Fruit fly (Drosophila melanogaster) whole organism, embryonic: ENCODE data around the gene CG6610.

Experiments
- Atf6 ChIP-seq: fragments of 200-800 bp; sonication (Bioruptor generic); IDR thresholded peaks from 2 replicates; pipeline ENCODE4 v1.3.6; 2022; ENCODE audit warnings: missing biosample characterization, missing genetic modification characterization
- Bdp1 ChIP-seq: fragments of 200-800 bp; sonication (Bioruptor generic); optimal IDR thresholded peaks from 3 replicates; lab custom pipeline; 2016; ENCODE audit warnings: missing biosample characterization, missing genetic modification characterization
- BtbVII ChIP-seq: fragments of 200-800 bp; sonication (Bioruptor generic); optimal IDR thresholded peaks from 3 replicates; lab custom pipeline; 2017; ENCODE audit warnings: missing biosample characterization, mild to moderate bottlenecking, missing genetic modification characterization
- CG10565 ChIP-seq: fragments of 200-800 bp; sonication (Bioruptor generic); optimal IDR thresholded peaks from 3 replicates; lab custom pipeline; 2016; ENCODE audit warnings: missing biosample characterization, mild to moderate bottlenecking, missing genetic modification characterization
- CG10654 ChIP-seq: fragments of 200-800 bp; sonication (Bioruptor generic); optimal IDR thresholded peaks from 2 replicates; lab custom pipeline; 2016; ENCODE audit warnings: missing biosample characterization, missing genetic modification characterization
- CG11247 ChIP-seq: fragments of 200-800 bp; sonication (Bioruptor generic); IDR thresholded peaks from 2 replicates; pipeline ENCODE4 v1.3.6; 2022; ENCODE audit warnings: missing biosample characterization, missing genetic modification characterization
- CG1233 ChIP-seq: fragments of 200-800 bp; sonication (Bioruptor generic); optimal IDR thresholded peaks from 4 replicates; lab custom pipeline; 2018; ENCODE audit warnings: missing biosample characterization, mild to moderate bottlenecking, missing genetic modification characterization
- CG13287 ChIP-seq: fragments of 200-800 bp; sonication (Bioruptor generic); IDR thresholded peaks from 2 replicates; pipeline ENCODE4 v1.3.6; 2022; ENCODE audit warnings: missing biosample characterization, missing genetic modification characterization; ENCODE audit not compliant: partially characterized antibody
- CG14014 ChIP-seq: fragments of 200-800 bp; sonication (Bioruptor generic); IDR thresholded peaks from 2 replicates; pipeline ENCODE4 v1.3.6; 2022; ENCODE audit warnings: missing biosample characterization, missing genetic modification characterization
- CG14860 ChIP-seq: fragments of 200-800 bp; sonication (Bioruptor generic); IDR thresholded peaks from 3 replicates; pipeline ENCODE4 v1.3.6; 2022; ENCODE audit warnings: missing biosample characterization, missing genetic modification characterization; ENCODE audit not compliant: partially characterized antibody
- CG1529 ChIP-seq: fragments of 200-800 bp; sonication (Bioruptor generic); optimal IDR thresholded peaks from 3 replicates; lab custom pipeline; 2018; ENCODE audit warnings: missing biosample characterization, missing genetic modification characterization
- CG31224 ChIP-seq: fragments of 200-800 bp; sonication (Bioruptor generic); IDR thresholded peaks from 2 replicates; pipeline ENCODE4 v1.3.6; 2022; ENCODE audit warnings: missing biosample characterization, missing genetic modification characterization
- CG3163 ChIP-seq: fragments of 200-800 bp; sonication (Bioruptor generic); optimal IDR thresholded peaks from 3 replicates; lab custom pipeline; 2016; ENCODE audit warnings: missing biosample characterization, missing genetic modification characterization
- CG4854 ChIP-seq: fragments of 200-800 bp; sonication (Bioruptor generic); optimal IDR thresholded peaks from 2 replicates; lab custom pipeline; 2016; ENCODE audit warnings: missing biosample characterization, missing genetic modification characterization, inconsistent platforms
- CG7556 ChIP-seq: fragments of 200-800 bp; sonication (Bioruptor generic); optimal IDR thresholded peaks from 2 replicates; lab custom pipeline; 2017; ENCODE audit warnings: missing biosample characterization, mild to moderate bottlenecking, missing genetic modification characterization
- CG9876 ChIP-seq: fragments of 200-800 bp; sonication (Bioruptor generic); optimal IDR thresholded peaks from 2 replicates; lab custom pipeline; 2016; ENCODE audit warnings: missing biosample characterization, missing genetic modification characterization
- Gug ChIP-seq: fragments of 200-800 bp; sonication (Bioruptor generic); IDR thresholded peaks from 4 replicates; pipeline ENCODE4 v1.3.6; 2022; ENCODE audit warnings: missing biosample characterization, missing genetic modification characterization
- HmgD ChIP-seq: fragments of 200-800 bp; sonication (Bioruptor generic); optimal IDR thresholded peaks from 3 replicates; lab custom pipeline; 2016; ENCODE audit warnings: missing biosample characterization, missing genetic modification characterization
- Hmr ChIP-seq: fragments of 200-800 bp; sonication (Bioruptor generic); optimal IDR thresholded peaks from 3 replicates; lab custom pipeline; 2017; ENCODE audit warnings: mild to moderate bottlenecking, missing biosample characterization, missing genetic modification reagents, missing genetic modification characterization
- Hr3 ChIP-seq: fragments of 200-800 bp; sonication (Bioruptor generic); optimal IDR thresholded peaks from 3 replicates; lab custom pipeline; 2016; ENCODE audit warnings: missing biosample characterization, missing genetic modification characterization
- Hr51 ChIP-seq, 2 experiments: fragments of 200-800 bp; sonication (Bioruptor generic); optimal IDR thresholded peaks; 2 replicates in 1 of 2; 3 replicates in 1 of 2; lab custom pipeline; 2016 to 2018; ENCODE audit warnings: missing biosample characterization in 2 of 2, missing genetic modification characterization in 2 of 2, mild to moderate bottlenecking in 1 of 2, moderate library complexity in 1 of 2
- Kr ChIP-seq: fragments of 200-800 bp; sonication (Bioruptor generic); optimal IDR thresholded peaks from 2 replicates; lab custom pipeline; 2017; ENCODE audit warnings: missing biosample characterization, mild to moderate bottlenecking, missing genetic modification characterization
- Med ChIP-seq: fragments of 200-800 bp; sonication (Bioruptor generic); peaks from one replicate; lab custom pipeline; 2016; ENCODE audit warnings: missing biosample characterization, missing genetic modification characterization, mild to moderate bottlenecking, inconsistent platforms, moderate library complexity
- Oaz ChIP-seq: fragments of 200-800 bp; sonication (Bioruptor generic); IDR thresholded peaks from 2 replicates; pipeline ENCODE4 v1.3.6; 2022; ENCODE audit warnings: missing biosample characterization, missing genetic modification characterization
- Rfx ChIP-seq: fragments of 200-800 bp; sonication (Bioruptor generic); IDR thresholded peaks from 2 replicates; pipeline ENCODE4 v1.3.6; 2022; ENCODE audit warnings: missing biosample characterization, missing genetic modification characterization
- az2 ChIP-seq: fragments of 200-800 bp; sonication (Bioruptor generic); optimal IDR thresholded peaks from 3 replicates; lab custom pipeline; 2016; ENCODE audit warnings: missing biosample characterization, missing genetic modification characterization
- cato ChIP-seq: fragments of 200-800 bp; sonication (Bioruptor generic); optimal IDR thresholded peaks from 2 replicates; lab custom pipeline; 2016; ENCODE audit warnings: missing biosample characterization, missing genetic modification characterization, borderline replicate concordance
- cwo ChIP-seq: fragments of 200-800 bp; sonication (Bioruptor generic); optimal IDR thresholded peaks from 3 replicates; lab custom pipeline; 2017; ENCODE audit warnings: missing biosample characterization, missing genetic modification characterization, mild to moderate bottlenecking, moderate library complexity, missing genetic modification reagents
- dpn ChIP-seq, 2 experiments: fragments of 200-800 bp; sonication (Bioruptor generic); optimal IDR thresholded peaks; 3 replicates each; lab custom pipeline; 2016; ENCODE audit warnings: missing biosample characterization in 2 of 2, missing genetic modification characterization in 2 of 2
- exex ChIP-seq: fragments of 200-800 bp; sonication (Bioruptor generic); optimal IDR thresholded peaks from 4 replicates; lab custom pipeline; 2018; ENCODE audit warnings: missing biosample characterization, mild to moderate bottlenecking, missing genetic modification characterization, moderate library complexity
- gem ChIP-seq: fragments of 200-800 bp; sonication (Bioruptor generic); optimal IDR thresholded peaks from 2 replicates; lab custom pipeline; 2019; ENCODE audit warnings: missing biosample characterization, mild to moderate bottlenecking, missing genetic modification characterization, moderate library complexity
- grn ChIP-seq: fragments of 200-800 bp; sonication (Bioruptor generic); optimal IDR thresholded peaks from 3 replicates; lab custom pipeline; 2017; ENCODE audit warnings: missing biosample characterization, missing genetic modification characterization
- ind ChIP-seq: fragments of 200-800 bp; sonication (Bioruptor generic); optimal IDR thresholded peaks from 3 replicates; lab custom pipeline; 2016; ENCODE audit warnings: missing biosample characterization, missing genetic modification characterization
- jing ChIP-seq: fragments of 200-800 bp; sonication (Bioruptor generic); optimal IDR thresholded peaks from 2 replicates; lab custom pipeline; 2018; ENCODE audit warnings: missing biosample characterization, mild to moderate bottlenecking, missing genetic modification characterization
- mirr ChIP-seq: fragments of 200-800 bp; sonication (Bioruptor generic); optimal IDR thresholded peaks from 3 replicates; lab custom pipeline; 2018; ENCODE audit warnings: missing biosample characterization, mild to moderate bottlenecking, missing genetic modification characterization
- pb ChIP-seq: fragments of 200-800 bp; sonication (Bioruptor generic); optimal IDR thresholded peaks from 3 replicates; lab custom pipeline; 2016; ENCODE audit warnings: missing biosample characterization, missing genetic modification characterization
- peb ChIP-seq: fragments of 200-800 bp; sonication (Bioruptor generic); IDR thresholded peaks from 2 replicates; pipeline ENCODE4 v1.3.6; 2022; ENCODE audit warnings: missing biosample characterization, missing genetic modification characterization
- run ChIP-seq: fragments of 200-800 bp; sonication (Bioruptor generic); optimal IDR thresholded peaks from 3 replicates; lab custom pipeline; 2018; ENCODE audit warnings: missing biosample characterization, mild to moderate bottlenecking, missing genetic modification characterization
- scrt ChIP-seq: fragments of 200-800 bp; sonication (Bioruptor generic); optimal IDR thresholded peaks from 2 replicates; lab custom pipeline; 2018; ENCODE audit warnings: missing biosample characterization, mild to moderate bottlenecking, missing genetic modification characterization, moderate library complexity
- sd ChIP-seq: fragments of 200-800 bp; sonication (Bioruptor generic); optimal IDR thresholded peaks from 3 replicates; lab custom pipeline; 2018; ENCODE audit warnings: missing biosample characterization, mild to moderate bottlenecking, missing genetic modification characterization, moderate library complexity
- sens-2 ChIP-seq: fragments of 200-800 bp; sonication (Bioruptor generic); IDR thresholded peaks from 2 replicates; pipeline ENCODE4 v1.3.6; 2022; ENCODE audit warnings: missing biosample characterization, missing genetic modification characterization
- slp2 ChIP-seq: fragments of 200-800 bp; sonication (Bioruptor generic); optimal IDR thresholded peaks from 2 replicates; lab custom pipeline; 2016; ENCODE audit warnings: missing biosample characterization, missing genetic modification characterization
- stc ChIP-seq: fragments of 200-800 bp; sonication (Bioruptor generic); IDR thresholded peaks from 2 replicates; pipeline ENCODE4 v1.3.6; 2022; ENCODE audit warnings: missing biosample characterization, missing genetic modification characterization
- tll ChIP-seq, 2 experiments: fragments of 200-800 bp in 1 of 2; fragments of >200 bp in 1 of 2; sonication (Bioruptor generic) in 1 of 2; optimal IDR thresholded peaks; 2 replicates each; lab custom pipeline; 2017 to 2019; ENCODE audit warnings: missing biosample characterization in 2 of 2, missing genetic modification characterization in 2 of 2, mild to moderate bottlenecking in 1 of 2, moderate library complexity in 1 of 2
- unc-4 ChIP-seq: fragments of 200-800 bp; sonication (Bioruptor generic); IDR thresholded peaks from 2 replicates; pipeline ENCODE4 v1.3.6; 2022; ENCODE audit warnings: missing biosample characterization, missing genetic modification characterization; ENCODE audit not compliant: partially characterized antibody

CG6610 gene

dm6 chr3L:6074975-6075692 lies at the start of gene CG6610, which contains the start of gene CG13295 (continued):
- TF ChIP-seq az2 (peak; percentile 27), cato (GFP tag; lab: Kevin White, UChicago) (no peak), HmgD (GFP tag; lab: Kevin White, UChicago) (no peak), CG10565 (GFP tag; lab: Kevin White, UChicago) (no peak), CG11247 (GFP tag; lab: Robert Waterston, UW) (0 out of 2 replicates have a peak, but pooled peaks have one; percentile 5), Atf6 (peak; percentile 35; the same call in 1 of the 2 replicates), scrt (GFP tag; lab: Kevin White, UChicago) (peak; percentile 40), CG31224 (GFP tag; lab: Robert Waterston, UW) (no peak), CG4854 (GFP tag; lab: Kevin White, UChicago) (peak; percentile 16), CG14014 (GFP tag; lab: Robert Waterston, UW) (0 out of 2 replicates have a peak, but pooled peaks have one; percentile 44), exex (tag; lab: Kevin White, UChicago) (peak; percentile 31), CG10654 (peak; percentile 20), Med (peak; percentile 86), jing (GFP tag; lab: Kevin White, UChicago) (no peak), Rfx (GFP tag; lab: Robert Waterston, UW) (peak; percentile 72), Gug (GFP tag; lab: Robert Waterston, UW) (peak; percentile 23; the same call in 1 of the 4 replicates), pb (GFP tag; lab: Kevin White, UChicago) (no peak), gem (tag; lab: Kevin White, UChicago) (peak; percentile 78), ind (GFP tag; lab: Kevin White, UChicago) (peak; percentile 35), cwo (GFP tag; lab: Kevin White, UChicago) (no peak), tll (GFP tag; optimal IDR thresholded peaks at IDR 0.05; lab: Kevin White, UChicago) (peak in 1 of 2 experiments; percentile 52)

- TF ChIP-seq CG9876 (GFP tag; lab: Kevin White, UChicago) (no peak), Hmr (GFP tag; lab: Kevin White, UChicago) (no peak), grn (GFP tag; lab: Kevin White, UChicago) (no peak), CG7556 (GFP tag; lab: Kevin White, UChicago) (no peak), CG1529 (GFP tag; lab: Kevin White, UChicago) (no peak), Hr51 (GFP tag; optimal IDR thresholded peaks at IDR 0.05; lab: Kevin White, UChicago) (no peak), Bdp1 (GFP tag; lab: Kevin White, UChicago) (no peak), Oaz (no peak), CG14860 (GFP tag; lab: Robert Waterston, UW) (no peak), CG1233 (GFP tag; lab: Kevin White, UChicago) (no peak), BtbVII (no peak), gem (tag; lab: Kevin White, UChicago) (no peak), Kr (no peak), stc (GFP tag; lab: Robert Waterston, UW) (no peak), unc-4 (GFP tag; lab: Robert Waterston, UW) (no peak), exex (tag; lab: Kevin White, UChicago) (peak; percentile 95), peb (no peak), slp2 (GFP tag; lab: Kevin White, UChicago) (no peak), mirr (GFP tag; lab: Kevin White, UChicago) (no peak), CG3163 (no peak), sd (peak; percentile 26), sens-2 (GFP tag; lab: Robert Waterston, UW) (peak; percentile 44; the same call in 1 of the 2 replicates), run (no peak), Hr3 (GFP tag; lab: Kevin White, UChicago) (no peak), CG13287 (GFP tag; lab: Robert Waterston, UW) (no peak), dpn (GFP tag; optimal IDR thresholded peaks at IDR 0.05; lab: Kevin White, UChicago) (no peak)
Observed at dm6 chr3L:6033008-6033407, 42.3 kb upstream of the CG6610 start.
